Fruit fly (Drosophila melanogaster): ENCODE measurements around the gene DNAlig3.
A peak's percentile ranks its signal among the peaks of the same experiment; 100 is the strongest.

Gene DNAlig3

dm6 chr3R:12350497-12350896 is 51.1 kb downstream of the DNAlig3 start, which contains the start of gene CG10038 (continued):
- TF ChIP-seq jigr1 (GFP tag; IDR thresholded peaks at IDR 0.05) = 0 out of 3 replicates have a peak, but pooled peaks have one; percentile 9
- TF ChIP-seq unpg (GFP tag; optimal IDR thresholded peaks at IDR 0.05) = peak; percentile 15
- TF ChIP-seq CG12104 (GFP tag; optimal IDR thresholded peaks at IDR 0.05) = no peak
- peak; percentile 10 for TF ChIP-seq MESR4 (GFP tag; optimal IDR thresholded peaks at IDR 0.05)
- TF ChIP-seq CG14860 (GFP tag; IDR thresholded peaks at IDR 0.05; ENCODE audit: partially characterized antibody) = peak; percentile 80
- TF ChIP-seq schlank (tag; optimal IDR thresholded peaks at IDR 0.05) = no peak
- TF ChIP-seq CG6254 (GFP tag; optimal IDR thresholded peaks at IDR 0.05) = no peak
- TF ChIP-seq E2f2 (GFP tag; IDR thresholded peaks at IDR 0.05) = peak; percentile 71
- no peak for TF ChIP-seq wdn (GFP tag; IDR thresholded peaks at IDR 0.05)
- TF ChIP-seq CG2712 (tag; optimal IDR thresholded peaks at IDR 0.05) = peak; percentile 61
- TF ChIP-seq luna (GFP tag; optimal IDR thresholded peaks at IDR 0.05) = no peak
- peak; percentile 93 for TF ChIP-seq Dll (GFP tag; IDR thresholded peaks at IDR 0.05; ENCODE audit: partially characterized antibody)
- no peak for TF ChIP-seq Blimp-1 (GFP tag; optimal IDR thresholded peaks at IDR 0.05)
- TF ChIP-seq CG9932 (GFP tag; IDR thresholded peaks at IDR 0.05) = peak; percentile 82
- TF ChIP-seq CG4820 (GFP tag; optimal IDR thresholded peaks at IDR 0.05) = no peak
- TF ChIP-seq p53 (GFP tag; optimal IDR thresholded peaks at IDR 0.05) = no peak
- no peak for TF ChIP-seq dimm (GFP tag; IDR thresholded peaks at IDR 0.05)
- no peak for TF ChIP-seq fd102C (GFP tag; optimal IDR thresholded peaks at IDR 0.05)
- TF ChIP-seq Abd-B (GFP tag; optimal IDR thresholded peaks at IDR 0.05) = peak; percentile 8
- peak; percentile 14 for TF ChIP-seq Jarid2 (GFP tag; optimal IDR thresholded peaks at IDR 0.05)
- no peak for TF ChIP-seq ase (GFP tag; IDR thresholded peaks at IDR 0.05)
- peak; percentile 1 for TF ChIP-seq slp2 (GFP tag; optimal IDR thresholded peaks at IDR 0.05)
- no peak for TF ChIP-seq mirr (GFP tag; optimal IDR thresholded peaks at IDR 0.05)
- peak; percentile 79; the same call in 2 of the 3 replicates for TF ChIP-seq zen2 (GFP tag; IDR thresholded peaks at IDR 0.05; ENCODE audit: partially characterized antibody)
- peak; percentile 77 for TF ChIP-seq sens (GFP tag)
- TF ChIP-seq CG10147 (GFP tag; optimal IDR thresholded peaks at IDR 0.05) = no peak
- TF ChIP-seq hbn (GFP tag; IDR thresholded peaks at IDR 0.05; ENCODE audit: partially characterized antibody) = peak; percentile 90
- TF ChIP-seq CG31388 (GFP tag; optimal IDR thresholded peaks at IDR 0.05) = no peak
- TF ChIP-seq twi (tag; optimal IDR thresholded peaks at IDR 0.05) = no peak
- TF ChIP-seq org-1 (GFP tag; optimal IDR thresholded peaks at IDR 0.05) = no peak
- peak; percentile 56; the same call in 1 of the 2 replicates for TF ChIP-seq sob (GFP tag; IDR thresholded peaks at IDR 0.05)
- no peak for TF ChIP-seq ranshi (GFP tag; IDR thresholded peaks at IDR 0.05)
- TF ChIP-seq gcm2 (GFP tag; optimal IDR thresholded peaks at IDR 0.05) = no peak
- TF ChIP-seq ftz-f1 (GFP tag; optimal IDR thresholded peaks at IDR 0.05) = peak; percentile 86
- peak; percentile 84 for TF ChIP-seq ssp (GFP tag; IDR thresholded peaks at IDR 0.05)
- TF ChIP-seq CG10979 (tag; optimal IDR thresholded peaks at IDR 0.05) = peak; percentile 21
- no peak for TF ChIP-seq CG4854 (GFP tag; optimal IDR thresholded peaks at IDR 0.05)
- peak; percentile 97 for TF ChIP-seq CG13287 (GFP tag; IDR thresholded peaks at IDR 0.05; ENCODE audit: partially characterized antibody)
- TF ChIP-seq CG7839 (tag; optimal IDR thresholded peaks at IDR 0.05) = peak; percentile 32
- TF ChIP-seq tin (GFP tag; optimal IDR thresholded peaks at IDR 0.05) = peak; percentile 56
- TF ChIP-seq CG1832 (GFP tag; optimal IDR thresholded peaks at IDR 0.05) = no peak
- no peak for TF ChIP-seq CG10209 (GFP tag; optimal IDR thresholded peaks at IDR 0.05)
- TF ChIP-seq CG12391 (tag; optimal IDR thresholded peaks at IDR 0.05) = peak; percentile 46
- TF ChIP-seq br (optimal IDR thresholded peaks at IDR 0.05) = no peak
- no peak for TF ChIP-seq gem (tag; optimal IDR thresholded peaks at IDR 0.05)
- TF ChIP-seq CG2120 (GFP tag; optimal IDR thresholded peaks at IDR 0.05) = peak; percentile 57
- peak; percentile 35 for TF ChIP-seq CG17186 (GFP tag; optimal IDR thresholded peaks at IDR 0.05)
- TF ChIP-seq CG7357 (GFP tag; IDR thresholded peaks at IDR 0.05) = peak; percentile 81
- no peak for TF ChIP-seq HHEX (GFP tag; optimal IDR thresholded peaks at IDR 0.05)
- TF ChIP-seq CG12659 (GFP tag; optimal IDR thresholded peaks at IDR 0.05) = peak; percentile 62
- TF ChIP-seq gcm (GFP tag; optimal IDR thresholded peaks at IDR 0.05) = no peak

All from whole organism, embryonic.